Worm (Caenorhabditis elegans): Measurements from ENCODE around the gene abhd-5.1.

Gene abhd-5.1

ce11 chrV:4823683-4824391, 23.6 kb upstream of the abhd-5.1 start:
- TF ChIP-seq drap-1 (GFP tag; optimal IDR thresholded peaks at IDR 0.05) = no peak
- no peak for TF ChIP-seq lsy-2 (tag; optimal IDR thresholded peaks at IDR 0.05)
- no peak for TF ChIP-seq hlh-1 (tag; optimal IDR thresholded peaks at IDR 0.05)
- no peak for TF ChIP-seq M03D4.4 (tag; optimal IDR thresholded peaks at IDR 0.05)
- no peak for TF ChIP-seq elt-3 (tag; optimal IDR thresholded peaks at IDR 0.05)
- TF ChIP-seq pha-4 (tag; optimal IDR thresholded peaks at IDR 0.05) = no peak
- no peak for TF ChIP-seq nhr-2 (tag; optimal IDR thresholded peaks at IDR 0.05)
- no peak for TF ChIP-seq lin-13 (tag; optimal IDR thresholded peaks at IDR 0.05)
- TF ChIP-seq unc-39 (tag; optimal IDR thresholded peaks at IDR 0.05) = no peak

- TF ChIP-seq lin-32 (GFP tag; optimal IDR thresholded peaks at IDR 0.05) (no peak), nhr-2 (tag; optimal IDR thresholded peaks at IDR 0.05) (peak; percentile 22), ztf-11 (tag; optimal IDR thresholded peaks at IDR 0.05) (no peak), pha-4 (tag; optimal IDR thresholded peaks at IDR 0.05) (peak; percentile 24), drap-1 (GFP tag; optimal IDR thresholded peaks at IDR 0.05) (peak; percentile 10), lsy-2 (tag; optimal IDR thresholded peaks at IDR 0.05) (peak; percentile 88), ces-1 (GFP tag; optimal IDR thresholded peaks at IDR 0.05) (peak; percentile 65), hlh-1 (tag; optimal IDR thresholded peaks at IDR 0.05) (peak; percentile 67), bed-3 (GFP tag; optimal IDR thresholded peaks at IDR 0.05) (no peak), nhr-237 (tag; optimal IDR thresholded peaks at IDR 0.05) (peak; percentile 79), unc-120 (tag; optimal IDR thresholded peaks at IDR 0.05; ENCODE audit: poor library complexity, severe bottlenecking) (peak; percentile 49), sptf-1 (tag; optimal IDR thresholded peaks at IDR 0.05) (peak; percentile 58), unc-62 (GFP tag; optimal IDR thresholded peaks at IDR 0.05) (peak; percentile 19), M03D4.4 (tag; optimal IDR thresholded peaks at IDR 0.05) (peak; percentile 4), mep-1 (tag; optimal IDR thresholded peaks at IDR 0.05) (peak; percentile 91), cnd-1 (tag; optimal IDR thresholded peaks at IDR 0.05) (peak; percentile 18), lin-13 (tag; optimal IDR thresholded peaks at IDR 0.05) (peak; percentile 83), ceh-83 (GFP tag; optimal IDR thresholded peaks at IDR 0.05) (no peak)
These were observed 20.6 kb upstream of the abhd-5.1 start, which contains the start of the genes hsp-6 and C37H5.5 for ce11 chrV:4826710-4827380. Gene hsp-6 (minus strand): TSS chrV:4826760. Gene C37H5.5 (plus strand): TSS chrV:4827360.

ce11 chrV:4834277-4834676, 13.2 kb upstream of the abhd-5.1 start, which contains the start of gene C37H5.14:
Gene C37H5.14 (minus strand): TSS chrV:4834377.
- TF ChIP-seq snpc-4 (tag; optimal IDR thresholded peaks at IDR 0.05) (no peak), ham-2 (GFP tag; optimal IDR thresholded peaks at IDR 0.05) (no peak), M03D4.4 (tag; optimal IDR thresholded peaks at IDR 0.05) (no peak), pha-4 (tag; optimal IDR thresholded peaks at IDR 0.05) (no peak), zip-8 (tag; optimal IDR thresholded peaks at IDR 0.05) (no peak), sem-2 (GFP tag; optimal IDR thresholded peaks at IDR 0.05) (no peak), ztf-11 (tag; optimal IDR thresholded peaks at IDR 0.05) (no peak), nhr-12 (tag; optimal IDR thresholded peaks at IDR 0.05) (no peak), unc-120 (tag; optimal IDR thresholded peaks at IDR 0.05; ENCODE audit: poor library complexity, severe bottlenecking) (no peak), blmp-1 (tag; optimal IDR thresholded peaks at IDR 0.05) (no peak)

DNA sequence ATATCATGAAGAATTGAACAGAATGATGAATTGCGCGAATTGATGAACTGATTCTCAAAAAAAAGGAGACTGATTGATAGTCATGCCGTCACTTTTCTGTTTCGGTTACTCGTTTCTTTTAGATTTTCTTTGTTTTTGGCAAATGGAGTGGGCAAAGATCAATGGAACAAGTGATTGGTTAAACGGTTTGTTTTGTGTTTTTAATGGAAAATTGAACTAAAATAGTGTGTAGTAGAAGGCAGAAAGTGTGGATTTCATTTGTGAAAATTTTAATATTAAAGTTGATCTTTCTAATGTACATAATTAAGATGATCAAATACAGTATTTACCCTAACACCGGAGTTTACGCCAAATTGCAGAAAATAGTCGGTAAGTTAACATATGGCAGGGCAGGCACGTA, 7.5 kb upstream of the abhd-5.1 start, which contains the start of gene nas-9:
Gene nas-9 (minus strand): TSS at position 101 of the 400 bp plus-strand sequence.
- TF ChIP-seq unc-120 (tag; optimal IDR thresholded peaks at IDR 0.05; ENCODE audit: poor library complexity, severe bottlenecking) (no peak), zip-8 (tag; optimal IDR thresholded peaks at IDR 0.05) (no peak), M03D4.4 (tag; optimal IDR thresholded peaks at IDR 0.05) (no peak), mab-5 (tag; optimal IDR thresholded peaks at IDR 0.05) (no peak), sptf-1 (tag; optimal IDR thresholded peaks at IDR 0.05) (no peak), cnd-1 (tag; optimal IDR thresholded peaks at IDR 0.05) (no peak), lin-13 (tag; optimal IDR thresholded peaks at IDR 0.05) (no peak), ztf-11 (tag; optimal IDR thresholded peaks at IDR 0.05) (no peak), pha-4 (tag; optimal IDR thresholded peaks at IDR 0.05) (no peak), mls-2 (tag; optimal IDR thresholded peaks at IDR 0.05) (no peak), nhr-237 (tag; optimal IDR thresholded peaks at IDR 0.05) (no peak), snpc-4 (tag; optimal IDR thresholded peaks at IDR 0.05) (no peak), unc-62 (GFP tag; optimal IDR thresholded peaks at IDR 0.05) (no peak), drap-1 (GFP tag; optimal IDR thresholded peaks at IDR 0.05) (no peak), ces-1 (GFP tag; optimal IDR thresholded peaks at IDR 0.05) (no peak), lin-32 (GFP tag; optimal IDR thresholded peaks at IDR 0.05) (no peak), blmp-1 (tag; optimal IDR thresholded peaks at IDR 0.05) (no peak), hlh-1 (tag; optimal IDR thresholded peaks at IDR 0.05) (no peak)

ce11 chrV:4841179-4841578, 6.3 kb upstream of the abhd-5.1 start, which contains the start of gene cwp-1:
Gene cwp-1 (minus strand): TSS chrV:4841279.
- no peak for TF ChIP-seq unc-62 (GFP tag; optimal IDR thresholded peaks at IDR 0.05)
- no peak for TF ChIP-seq nhr-76 (tag; optimal IDR thresholded peaks at IDR 0.05)
- no peak for TF ChIP-seq sptf-1 (tag; optimal IDR thresholded peaks at IDR 0.05)
- no peak for TF ChIP-seq elt-1 (tag; optimal IDR thresholded peaks at IDR 0.05; ENCODE audit: borderline replicate concordance, insufficient read depth)
- TF ChIP-seq bed-3 (GFP tag; optimal IDR thresholded peaks at IDR 0.05) = no peak
